Worm (Caenorhabditis elegans) whole organism, mixed stage, embryonic: ENCODE results near the gene ZK673.2.

Experiments used
- M03D4.4 ChIP-seq: sonication (generic microtip); optimal IDR thresholded peaks from 2 replicates; lab custom pipeline; 2017; ENCODE audit warnings: mild to moderate bottlenecking, missing genetic modification characterization, missing compliant biosample characterization
- bed-3 ChIP-seq: fragments of 200-800 bp; sonication (Bioruptor generic); optimal IDR thresholded peaks from 3 replicates; lab custom pipeline; 2018; ENCODE audit warnings: mild to moderate bottlenecking, missing genetic modification characterization, moderate library complexity, missing compliant biosample characterization
- blmp-1 ChIP-seq: fragments of 150-350 bp; optimal IDR thresholded peaks from 2 replicates; lab custom pipeline; 2014; ENCODE audit warnings: missing biosample characterization, missing genetic modification characterization
- ceh-39 ChIP-seq: fragments of 150-350 bp; optimal IDR thresholded peaks from 2 replicates; lab custom pipeline; 2014; ENCODE audit warnings: missing biosample characterization, missing genetic modification characterization
- ceh-43 ChIP-seq: fragments of 200-800 bp; sonication (Bioruptor generic); optimal IDR thresholded peaks from 2 replicates; lab custom pipeline; 2018; ENCODE audit warnings: mild to moderate bottlenecking, missing genetic modification characterization, moderate library complexity, missing compliant biosample characterization
- ces-1 ChIP-seq: fragments of 150-350 bp; optimal IDR thresholded peaks from 2 replicates; lab custom pipeline; 2014; ENCODE audit warnings: missing biosample characterization, missing genetic modification reagents, missing genetic modification characterization
- cnd-1 ChIP-seq: fragments of 200-800 bp; sonication (Bioruptor generic); optimal IDR thresholded peaks from 2 replicates; lab custom pipeline; 2018; ENCODE audit warnings: mild to moderate bottlenecking, missing genetic modification characterization, missing compliant biosample characterization
- elt-1 ChIP-seq: sonication (generic microtip); optimal IDR thresholded peaks from 2 replicates; lab custom pipeline; 2017; ENCODE audit warnings: missing genetic modification characterization, mild to moderate bottlenecking, missing compliant biosample characterization, antibody characterized with exemption, moderate library complexity, borderline replicate concordance; ENCODE audit not compliant: insufficient read depth
- elt-3 ChIP-seq: fragments of 150-350 bp; optimal IDR thresholded peaks from 2 replicates; lab custom pipeline; 2014; ENCODE audit warnings: missing biosample characterization, missing genetic modification characterization
- flh-1 ChIP-seq: fragments of 200-800 bp; sonication (Bioruptor generic); optimal IDR thresholded peaks from 2 replicates; lab custom pipeline; 2018; ENCODE audit warnings: mild to moderate bottlenecking, missing genetic modification characterization, moderate library complexity, missing compliant biosample characterization
- hlh-1 ChIP-seq: fragments of 150-350 bp; optimal IDR thresholded peaks from 2 replicates; lab custom pipeline; 2014; ENCODE audit warnings: missing biosample characterization, missing genetic modification reagents, missing genetic modification characterization
- lin-13 ChIP-seq: fragments of 150-350 bp; optimal IDR thresholded peaks from 2 replicates; lab custom pipeline; 2014; ENCODE audit warnings: missing biosample characterization, missing genetic modification characterization
- lin-32 ChIP-seq: fragments of 200-800 bp; sonication (Bioruptor generic); optimal IDR thresholded peaks from 2 replicates; lab custom pipeline; 2018; ENCODE audit warnings: mild to moderate bottlenecking, missing genetic modification characterization, missing compliant biosample characterization
- lsy-2 ChIP-seq: fragments of 150-350 bp; optimal IDR thresholded peaks from 2 replicates; lab custom pipeline; 2014; ENCODE audit warnings: missing biosample characterization, missing genetic modification characterization
- mab-5 ChIP-seq: fragments of 150-350 bp; optimal IDR thresholded peaks from 2 replicates; lab custom pipeline; 2014; ENCODE audit warnings: missing biosample characterization, missing genetic modification characterization
- nhr-12 ChIP-seq: fragments of 150-350 bp; optimal IDR thresholded peaks from 2 replicates; lab custom pipeline; 2014; ENCODE audit warnings: missing biosample characterization, missing genetic modification characterization
- nhr-2 ChIP-seq: fragments of 150-350 bp; optimal IDR thresholded peaks from 2 replicates; lab custom pipeline; 2014; ENCODE audit warnings: missing biosample characterization, missing genetic modification characterization
- nhr-237 ChIP-seq: fragments of 150-350 bp; optimal IDR thresholded peaks from 2 replicates; lab custom pipeline; 2014; ENCODE audit warnings: missing biosample characterization, missing genetic modification characterization
- nhr-28 ChIP-seq: fragments of 150-350 bp; optimal IDR thresholded peaks from 2 replicates; lab custom pipeline; 2014; ENCODE audit warnings: missing biosample characterization, missing genetic modification characterization
- nhr-76 ChIP-seq: sonication (generic microtip); optimal IDR thresholded peaks from 2 replicates; lab custom pipeline; 2017; ENCODE audit warnings: missing biosample characterization, missing genetic modification characterization
- pha-4 ChIP-seq: fragments of 150-350 bp; optimal IDR thresholded peaks from 2 replicates; lab custom pipeline; 2018; ENCODE audit warnings: missing biosample characterization, missing genetic modification reagents, missing genetic modification characterization
- sem-2 ChIP-seq: fragments of 200-800 bp; sonication (Bioruptor generic); optimal IDR thresholded peaks from 2 replicates; lab custom pipeline; 2018; ENCODE audit warnings: mild to moderate bottlenecking, missing genetic modification characterization, missing compliant biosample characterization
- snpc-4 ChIP-seq: fragments of 150-350 bp; optimal IDR thresholded peaks from 2 replicates; lab custom pipeline; 2014; ENCODE audit warnings: missing biosample characterization, missing genetic modification characterization
- sptf-1 ChIP-seq: sonication (generic microtip); optimal IDR thresholded peaks from 2 replicates; lab custom pipeline; 2017; ENCODE audit warnings: mild to moderate bottlenecking, missing genetic modification characterization, moderate library complexity, missing compliant biosample characterization
- tbx-8 ChIP-seq: fragments of 200-800 bp; sonication (Bioruptor generic); optimal IDR thresholded peaks from 2 replicates; lab custom pipeline; 2018; ENCODE audit warnings: mild to moderate bottlenecking, missing genetic modification characterization, moderate library complexity, missing compliant biosample characterization
- unc-120 ChIP-seq: sonication (generic microtip); optimal IDR thresholded peaks from 2 replicates; lab custom pipeline; 2017; ENCODE audit warnings: missing genetic modification characterization, missing compliant biosample characterization; ENCODE audit not compliant: poor library complexity, severe bottlenecking
- unc-62 ChIP-seq: fragments of 150-350 bp; optimal IDR thresholded peaks from 2 replicates; lab custom pipeline; 2014; ENCODE audit warnings: missing biosample characterization, missing genetic modification reagents, missing genetic modification characterization
- zip-8 ChIP-seq: fragments of 150-350 bp; optimal IDR thresholded peaks from 2 replicates; lab custom pipeline; 2014; ENCODE audit warnings: missing biosample characterization, missing genetic modification characterization
- ztf-11 ChIP-seq: fragments of 150-350 bp; optimal IDR thresholded peaks from 2 replicates; lab custom pipeline; 2014; ENCODE audit warnings: missing biosample characterization, missing genetic modification characterization

The ZK673.2 gene

ce11 chrII:10443898-10444297 is 4.2 kb upstream of the ZK673.2 start:
- TF ChIP-seq flh-1 (no peak), elt-1 (tag; lab: Kevin White, UChicago) (no peak), nhr-28 (tag; lab: Kevin White, UChicago) (no peak), elt-3 (tag; lab: Kevin White, UChicago) (no peak), lsy-2 (tag; lab: Kevin White, UChicago) (no peak), pha-4 (no peak), blmp-1 (no peak), cnd-1 (no peak)

- TF ChIP-seq sem-2 (GFP tag; lab: Kevin White, UChicago) (no peak), lin-32 (no peak), ztf-11 (no peak), lin-13 (tag; lab: Kevin White, UChicago) (no peak), flh-1 (no peak), lsy-2 (tag; lab: Kevin White, UChicago) (peak; percentile 77), zip-8 (tag; lab: Kevin White, UChicago) (no peak)
These were observed 2.9 kb upstream of the ZK673.2 start for ce11 chrII:10444971-10445707.

ce11 chrII:10445738-10446137 is 2.3 kb upstream of the ZK673.2 start:
- TF ChIP-seq ces-1 (GFP tag; lab: Kevin White, UChicago) (no peak), unc-120 (tag; lab: Kevin White, UChicago) (no peak), bed-3 (GFP tag; lab: Kevin White, UChicago) (no peak), nhr-237 (tag; lab: Kevin White, UChicago) (no peak), nhr-28 (tag; lab: Kevin White, UChicago) (no peak), nhr-2 (no peak), sem-2 (GFP tag; lab: Kevin White, UChicago) (no peak), elt-1 (tag; lab: Kevin White, UChicago) (no peak)

ce11 chrII:10446300-10446699 is 1.8 kb upstream of the ZK673.2 start:
- TF ChIP-seq ceh-39: no peak
- no peak for TF ChIP-seq tbx-8 (GFP tag; lab: Kevin White, UChicago)
- TF ChIP-seq elt-3 (tag; lab: Kevin White, UChicago): no peak
- no peak for TF ChIP-seq ces-1 (GFP tag; lab: Kevin White, UChicago)
- TF ChIP-seq nhr-12 (tag; lab: Kevin White, UChicago): no peak
- TF ChIP-seq ceh-43 (GFP tag; lab: Kevin White, UChicago): no peak
- TF ChIP-seq blmp-1: no peak
- TF ChIP-seq pha-4: no peak
- no peak for TF ChIP-seq lsy-2 (tag; lab: Kevin White, UChicago)
- no peak for TF ChIP-seq flh-1
- no peak for TF ChIP-seq nhr-76 (tag; lab: Kevin White, UChicago)
- TF ChIP-seq M03D4.4: no peak
- TF ChIP-seq bed-3 (GFP tag; lab: Kevin White, UChicago): no peak
- TF ChIP-seq nhr-2: no peak
- TF ChIP-seq unc-62 (GFP tag; lab: Kevin White, UChicago): no peak
- TF ChIP-seq elt-1 (tag; lab: Kevin White, UChicago): no peak
- TF ChIP-seq lin-32: no peak
- no peak for TF ChIP-seq hlh-1
- no peak for TF ChIP-seq mab-5 (tag; lab: Kevin White, UChicago)

ce11 chrII:10446814-10447213 is 1.3 kb upstream of the ZK673.2 start:
- TF ChIP-seq unc-62 (GFP tag; lab: Kevin White, UChicago) (no peak), elt-3 (tag; lab: Kevin White, UChicago) (no peak), blmp-1 (no peak), ztf-11 (no peak), hlh-1 (no peak), sptf-1 (tag; lab: Kevin White, UChicago) (no peak), zip-8 (tag; lab: Kevin White, UChicago) (no peak), snpc-4 (no peak)

ce11 chrII:10449707-10450106 is 1.6 kb downstream of the ZK673.2 start, which contains the start of gene lin-56:
lin-56 (plus strand) TSS chrII:10450007.
- no peak for TF ChIP-seq cnd-1
- TF ChIP-seq unc-120 (tag; lab: Kevin White, UChicago): no peak
- TF ChIP-seq hlh-1: no peak
- TF ChIP-seq nhr-76 (tag; lab: Kevin White, UChicago): no peak
- no peak for TF ChIP-seq ceh-39
- no peak for TF ChIP-seq lin-32
- no peak for TF ChIP-seq snpc-4
- no peak for TF ChIP-seq ztf-11
- TF ChIP-seq lsy-2 (tag; lab: Kevin White, UChicago): no peak
- no peak for TF ChIP-seq flh-1
- TF ChIP-seq elt-1 (tag; lab: Kevin White, UChicago): no peak
- TF ChIP-seq, all 35 proteins: peak for 0
